Worm (Caenorhabditis elegans) whole organism, mixed stage, embryonic: ENCODE measurements around the gene F49C5.5.

Experiments used
- M03D4.4 ChIP-seq: sonication (generic microtip); optimal IDR thresholded peaks from 2 replicates; lab custom pipeline; 2017; ENCODE audit warnings: mild to moderate bottlenecking, missing genetic modification characterization, missing compliant biosample characterization
- bed-3 ChIP-seq: fragments of 200-800 bp; sonication (Bioruptor generic); optimal IDR thresholded peaks from 3 replicates; lab custom pipeline; 2018; ENCODE audit warnings: mild to moderate bottlenecking, missing genetic modification characterization, moderate library complexity, missing compliant biosample characterization
- ceh-39 ChIP-seq: fragments of 150-350 bp; optimal IDR thresholded peaks from 2 replicates; lab custom pipeline; 2014; ENCODE audit warnings: missing biosample characterization, missing genetic modification characterization
- ceh-43 ChIP-seq: fragments of 200-800 bp; sonication (Bioruptor generic); optimal IDR thresholded peaks from 2 replicates; lab custom pipeline; 2018; ENCODE audit warnings: mild to moderate bottlenecking, missing genetic modification characterization, moderate library complexity, missing compliant biosample characterization
- ceh-83 ChIP-seq: fragments of 200-800 bp; sonication (Bioruptor generic); optimal IDR thresholded peaks from 2 replicates; lab custom pipeline; 2018; ENCODE audit warnings: mild to moderate bottlenecking, missing genetic modification characterization, missing compliant biosample characterization
- ces-1 ChIP-seq: fragments of 150-350 bp; optimal IDR thresholded peaks from 2 replicates; lab custom pipeline; 2014; ENCODE audit warnings: missing biosample characterization, missing genetic modification reagents, missing genetic modification characterization
- cnd-1 ChIP-seq: fragments of 200-800 bp; sonication (Bioruptor generic); optimal IDR thresholded peaks from 2 replicates; lab custom pipeline; 2018; ENCODE audit warnings: mild to moderate bottlenecking, missing genetic modification characterization, missing compliant biosample characterization
- drap-1 ChIP-seq: fragments of 200-800 bp; sonication (Bioruptor generic); optimal IDR thresholded peaks from 3 replicates; lab custom pipeline; 2018; ENCODE audit warnings: mild to moderate bottlenecking, missing genetic modification characterization, missing compliant biosample characterization
- elt-1 ChIP-seq: sonication (generic microtip); optimal IDR thresholded peaks from 2 replicates; lab custom pipeline; 2017; ENCODE audit warnings: missing genetic modification characterization, mild to moderate bottlenecking, missing compliant biosample characterization, antibody characterized with exemption, moderate library complexity, borderline replicate concordance; ENCODE audit not compliant: insufficient read depth
- elt-3 ChIP-seq: fragments of 150-350 bp; optimal IDR thresholded peaks from 2 replicates; lab custom pipeline; 2014; ENCODE audit warnings: missing biosample characterization, missing genetic modification characterization
- flh-1 ChIP-seq: fragments of 200-800 bp; sonication (Bioruptor generic); optimal IDR thresholded peaks from 2 replicates; lab custom pipeline; 2018; ENCODE audit warnings: mild to moderate bottlenecking, missing genetic modification characterization, moderate library complexity, missing compliant biosample characterization
- ham-2 ChIP-seq: fragments of 200-800 bp; sonication (Bioruptor generic); optimal IDR thresholded peaks from 2 replicates; lab custom pipeline; 2018; ENCODE audit warnings: mild to moderate bottlenecking, missing genetic modification characterization, missing compliant biosample characterization
- hlh-1 ChIP-seq: fragments of 150-350 bp; optimal IDR thresholded peaks from 2 replicates; lab custom pipeline; 2014; ENCODE audit warnings: missing biosample characterization, missing genetic modification reagents, missing genetic modification characterization
- lin-13 ChIP-seq: fragments of 150-350 bp; optimal IDR thresholded peaks from 2 replicates; lab custom pipeline; 2014; ENCODE audit warnings: missing biosample characterization, missing genetic modification characterization
- lin-32 ChIP-seq: fragments of 200-800 bp; sonication (Bioruptor generic); optimal IDR thresholded peaks from 2 replicates; lab custom pipeline; 2018; ENCODE audit warnings: mild to moderate bottlenecking, missing genetic modification characterization, missing compliant biosample characterization
- lsy-2 ChIP-seq: fragments of 150-350 bp; optimal IDR thresholded peaks from 2 replicates; lab custom pipeline; 2014; ENCODE audit warnings: missing biosample characterization, missing genetic modification characterization
- nhr-2 ChIP-seq: fragments of 150-350 bp; optimal IDR thresholded peaks from 2 replicates; lab custom pipeline; 2014; ENCODE audit warnings: missing biosample characterization, missing genetic modification characterization
- nhr-28 ChIP-seq: fragments of 150-350 bp; optimal IDR thresholded peaks from 2 replicates; lab custom pipeline; 2014; ENCODE audit warnings: missing biosample characterization, missing genetic modification characterization
- nhr-76 ChIP-seq: sonication (generic microtip); optimal IDR thresholded peaks from 2 replicates; lab custom pipeline; 2017; ENCODE audit warnings: missing biosample characterization, missing genetic modification characterization
- pha-4 ChIP-seq: fragments of 150-350 bp; optimal IDR thresholded peaks from 2 replicates; lab custom pipeline; 2018; ENCODE audit warnings: missing biosample characterization, missing genetic modification reagents, missing genetic modification characterization
- sem-2 ChIP-seq: fragments of 200-800 bp; sonication (Bioruptor generic); optimal IDR thresholded peaks from 2 replicates; lab custom pipeline; 2018; ENCODE audit warnings: mild to moderate bottlenecking, missing genetic modification characterization, missing compliant biosample characterization
- sptf-1 ChIP-seq: sonication (generic microtip); optimal IDR thresholded peaks from 2 replicates; lab custom pipeline; 2017; ENCODE audit warnings: mild to moderate bottlenecking, missing genetic modification characterization, moderate library complexity, missing compliant biosample characterization
- tbx-8 ChIP-seq: fragments of 200-800 bp; sonication (Bioruptor generic); optimal IDR thresholded peaks from 2 replicates; lab custom pipeline; 2018; ENCODE audit warnings: mild to moderate bottlenecking, missing genetic modification characterization, moderate library complexity, missing compliant biosample characterization
- unc-120 ChIP-seq: sonication (generic microtip); optimal IDR thresholded peaks from 2 replicates; lab custom pipeline; 2017; ENCODE audit warnings: missing genetic modification characterization, missing compliant biosample characterization; ENCODE audit not compliant: poor library complexity, severe bottlenecking
- unc-62 ChIP-seq: fragments of 150-350 bp; optimal IDR thresholded peaks from 2 replicates; lab custom pipeline; 2014; ENCODE audit warnings: missing biosample characterization, missing genetic modification reagents, missing genetic modification characterization
- zip-8 ChIP-seq: fragments of 150-350 bp; optimal IDR thresholded peaks from 2 replicates; lab custom pipeline; 2014; ENCODE audit warnings: missing biosample characterization, missing genetic modification characterization
- ztf-11 ChIP-seq: fragments of 150-350 bp; optimal IDR thresholded peaks from 2 replicates; lab custom pipeline; 2014; ENCODE audit warnings: missing biosample characterization, missing genetic modification characterization

Gene F49C5.5

DNA sequence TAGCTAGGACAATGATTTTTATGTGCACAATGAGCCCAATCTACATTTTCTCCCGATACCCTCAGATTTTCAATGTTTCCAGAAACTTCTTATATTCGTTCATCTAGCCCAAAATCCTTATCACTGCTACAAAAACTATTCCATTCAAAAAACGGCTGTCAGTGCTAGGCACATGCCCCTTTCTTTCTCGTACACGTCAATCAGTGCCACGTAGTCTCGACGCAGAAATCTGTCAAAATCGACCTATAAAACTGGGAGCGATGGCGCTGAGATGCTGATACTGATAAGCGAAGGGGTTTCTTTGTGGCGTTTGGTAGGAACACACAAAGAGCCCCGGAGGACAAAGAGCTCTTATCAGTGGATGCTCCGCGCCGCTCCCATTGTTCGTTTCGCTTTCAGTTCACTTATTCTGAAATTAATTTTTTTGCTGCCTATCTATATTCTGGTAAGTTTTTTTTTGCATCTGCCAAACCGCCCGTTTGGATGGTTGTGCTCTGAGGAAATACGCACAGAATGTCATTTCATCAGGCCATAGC, 27.4 kb downstream of the F49C5.5 start, which contains the start of gene srh-70:
srh-70 (minus strand) TSS at position 51 of the 536 bp plus-strand sequence.
- TF ChIP-seq ham-2 (GFP tag; lab: Kevin White, UChicago), result no peak

DNA sequence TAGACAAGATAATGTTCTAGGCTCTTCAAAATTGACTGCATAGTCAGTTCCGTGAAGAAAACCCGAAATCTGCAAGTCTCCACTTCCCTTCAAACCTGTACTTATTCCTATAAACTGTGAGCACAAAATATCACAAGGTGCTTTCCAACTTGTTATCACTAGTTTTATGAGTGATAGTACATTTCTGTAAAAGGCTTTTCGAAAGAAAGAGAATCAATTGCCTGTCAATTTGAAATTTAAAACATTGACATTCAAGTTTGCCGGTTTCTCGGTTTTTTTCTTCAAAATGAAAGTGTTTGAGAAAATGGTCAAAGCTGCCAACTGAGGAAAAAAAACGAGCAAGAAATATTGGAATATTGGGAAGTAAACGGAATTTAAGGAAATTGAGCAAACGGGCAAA, 28.3 kb downstream of the F49C5.5 start:
- no peak for TF ChIP-seq ztf-11 (tag; lab: Kevin White, UChicago)
- TF ChIP-seq ceh-43 (GFP tag; lab: Kevin White, UChicago), result no peak
- no peak for TF ChIP-seq lin-13 (tag; lab: Kevin White, UChicago)
- TF ChIP-seq nhr-28 (tag; lab: Kevin White, UChicago), result no peak
- TF ChIP-seq flh-1 (GFP tag; lab: Kevin White, UChicago), result no peak
- no peak for TF ChIP-seq hlh-1
- no peak for TF ChIP-seq zip-8 (tag; lab: Kevin White, UChicago)
- TF ChIP-seq lin-32, result no peak
- no peak for TF ChIP-seq ceh-39 (tag; lab: Kevin White, UChicago)

DNA sequence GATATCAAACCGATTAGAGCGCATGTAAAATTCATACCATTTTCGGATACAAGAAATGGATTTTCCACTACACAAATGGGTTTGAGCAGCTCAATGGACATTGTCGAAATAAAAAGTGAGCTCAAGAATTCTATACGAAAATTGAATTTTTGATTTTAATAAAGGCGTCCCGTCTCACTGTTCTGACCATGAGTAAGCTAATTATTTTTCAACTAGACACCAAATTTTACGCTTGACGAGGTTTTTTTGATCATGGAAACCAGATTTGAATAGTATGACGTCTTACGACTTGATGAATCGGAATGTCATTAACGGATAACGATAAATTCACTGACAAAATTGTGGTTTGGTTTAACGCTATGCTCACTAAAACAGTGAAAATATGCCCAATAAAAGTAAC, 30.0 kb downstream of the F49C5.5 start, which contains the start of gene srh-61:
srh-61 (minus strand) TSS at position 101 of the 400 bp plus-strand sequence.
- no peak for TF ChIP-seq sptf-1 (tag; lab: Kevin White, UChicago)
- no peak for TF ChIP-seq M03D4.4 (tag; lab: Kevin White, UChicago)
- TF ChIP-seq ces-1 (GFP tag; lab: Kevin White, UChicago), result no peak
- TF ChIP-seq ceh-43 (GFP tag; lab: Kevin White, UChicago), result no peak
- no peak for TF ChIP-seq lsy-2 (tag; lab: Kevin White, UChicago)
- TF ChIP-seq nhr-28 (tag; lab: Kevin White, UChicago), result no peak
- TF ChIP-seq unc-120 (tag; lab: Kevin White, UChicago), result no peak
- no peak for TF ChIP-seq ceh-39 (tag; lab: Kevin White, UChicago)
- no peak for TF ChIP-seq elt-1 (tag; lab: Kevin White, UChicago)

DNA sequence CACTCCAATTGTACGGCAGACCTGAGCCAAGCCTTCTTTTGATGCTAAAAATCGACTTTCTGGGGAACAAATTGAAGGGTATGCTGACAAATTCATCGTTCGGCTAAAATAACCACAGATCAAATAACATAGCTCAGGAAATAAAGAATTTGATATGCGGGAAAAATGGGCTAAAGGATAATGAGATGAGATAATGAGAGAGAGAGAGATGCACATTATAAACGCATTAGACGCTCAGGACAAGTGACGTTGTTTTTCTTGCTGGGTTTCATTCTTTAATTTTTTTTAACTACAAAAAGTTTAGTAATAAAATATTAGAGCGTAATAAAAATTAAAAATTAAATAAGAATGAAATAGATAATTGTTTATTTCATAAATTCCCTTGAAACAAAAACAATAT, 31.7 kb downstream of the F49C5.5 start, which contains the start of gene srh-69:
srh-69 (minus strand) TSS at position 101 of the 400 bp plus-strand sequence.
- TF ChIP-seq nhr-28 (tag; lab: Kevin White, UChicago) (no peak), sptf-1 (tag; lab: Kevin White, UChicago) (no peak), tbx-8 (GFP tag; lab: Kevin White, UChicago) (no peak)

DNA sequence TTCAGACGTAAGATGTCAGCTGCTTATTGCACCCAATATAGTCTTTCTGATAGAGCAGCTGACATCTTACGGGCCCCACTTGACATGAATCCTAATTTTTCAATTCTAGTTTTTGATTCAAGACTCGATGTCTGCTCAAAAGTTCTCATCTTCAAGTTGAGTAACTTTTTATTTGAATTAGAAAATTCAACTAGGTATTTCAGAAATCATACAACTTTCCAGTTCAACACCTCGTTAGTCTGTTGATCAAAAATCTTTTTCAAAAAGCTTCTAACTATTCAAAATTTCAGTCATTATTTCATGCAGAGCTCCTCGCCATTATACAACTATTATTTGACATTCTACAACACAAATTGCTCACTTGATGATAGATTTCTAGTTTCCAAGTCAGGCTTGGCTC, 34.4 kb downstream of the F49C5.5 start, which contains the start of gene srh-73:
srh-73 (plus strand) TSS at position 301 of the 400 bp plus-strand sequence.
- TF ChIP-seq unc-62 (GFP tag; lab: Kevin White, UChicago) (no peak), drap-1 (GFP tag; lab: Kevin White, UChicago) (no peak), cnd-1 (tag; lab: Kevin White, UChicago) (no peak), ces-1 (GFP tag; lab: Kevin White, UChicago) (no peak), lin-13 (tag; lab: Kevin White, UChicago) (no peak), bed-3 (GFP tag; lab: Kevin White, UChicago) (no peak), sem-2 (GFP tag; lab: Kevin White, UChicago) (no peak), pha-4 (tag; lab: Kevin White, UChicago) (no peak), ceh-83 (GFP tag; lab: Kevin White, UChicago) (no peak), tbx-8 (GFP tag; lab: Kevin White, UChicago) (no peak), nhr-76 (no peak), nhr-28 (tag; lab: Kevin White, UChicago) (no peak), nhr-2 (tag; lab: Kevin White, UChicago) (no peak), unc-120 (tag; lab: Kevin White, UChicago) (no peak), elt-3 (tag; lab: Kevin White, UChicago) (no peak), ztf-11 (tag; lab: Kevin White, UChicago) (no peak)
- TF ChIP-seq, all 35 proteins: peak for 0

DNA sequence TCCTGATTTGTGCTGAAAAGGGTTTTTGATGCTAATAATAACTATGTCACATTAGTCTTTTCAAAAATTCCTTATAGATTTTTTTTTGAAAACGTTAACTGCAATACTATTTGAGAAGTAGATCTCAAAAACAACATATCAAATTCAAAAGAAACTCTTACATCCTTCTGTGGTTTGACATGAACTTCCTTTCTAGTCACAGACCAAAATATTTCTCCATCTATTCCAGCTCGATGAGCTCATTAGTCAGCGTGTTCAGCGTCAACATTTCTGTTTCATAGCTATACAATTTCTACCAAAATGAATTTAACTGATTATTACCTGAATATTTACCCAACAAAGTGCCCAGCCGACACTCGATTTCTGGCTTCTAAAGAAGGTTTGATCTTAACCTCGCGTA, 37.7 kb downstream of the F49C5.5 start, which contains the start of gene srh-67:
srh-67 (plus strand) TSS at position 301 of the 400 bp plus-strand sequence.
- TF ChIP-seq nhr-76 (no peak), unc-120 (tag; lab: Kevin White, UChicago) (no peak)
